Worm (Caenorhabditis elegans) whole organism, midembryonic: ENCODE data around the gene plc-3.

ENCODE experiments used
- flt-1 ChIP-seq: fragments of 200-800 bp; sonication (Bioruptor generic); IDR thresholded peaks from 2 replicates; pipeline ENCODE4 v1.3.6; 2022; ENCODE audit warnings: missing genetic modification characterization, missing compliant biosample characterization
- klf-2 ChIP-seq: fragments of 200-800 bp; sonication (Bioruptor generic); conservative IDR thresholded peaks from 2 replicates; pipeline ENCODE4 v1.3.6; 2022; ENCODE audit warnings: missing genetic modification reagents, missing genetic modification characterization, missing compliant biosample characterization
- med-1 ChIP-seq: sonication (generic microtip); optimal IDR thresholded peaks from 2 replicates; lab custom pipeline; 2017; ENCODE audit warnings: missing genetic modification characterization, mild to moderate bottlenecking, missing compliant biosample characterization, antibody characterized with exemption, missing genetic modification reagents; ENCODE audit not compliant: insufficient read depth
- tab-1 ChIP-seq: fragments of 200-800 bp; sonication (Bioruptor generic); IDR thresholded peaks from 2 replicates; pipeline ENCODE4 v1.3.6; 2022; ENCODE audit warnings: missing genetic modification characterization, missing compliant biosample characterization
- ztf-29 ChIP-seq: fragments of 200-800 bp; sonication (Bioruptor generic); IDR thresholded peaks from 2 replicates; pipeline ENCODE4 v1.3.6; 2022; ENCODE audit warnings: missing genetic modification reagents, missing genetic modification characterization, missing compliant biosample characterization

- TF ChIP-seq ztf-29, result no peak
- no peak for TF ChIP-seq med-1 (GFP tag; lab: Kevin White, UChicago)
- no peak for TF ChIP-seq tab-1
- 0 out of 2 replicates have a peak, but pooled peaks have one; percentile 26 for TF ChIP-seq klf-2 (GFP tag; lab: Robert Waterston, UW)
- TF ChIP-seq flt-1, result no peak
Measured at ce11 chrII:10202275-10202674, 20.4 kb upstream of the plc-3 start.
